Worm (Caenorhabditis elegans): ENCODE results near the gene nhr-35.

ce11 chrX:4484072-4484471, 48.4 kb upstream of the nhr-35 start:
- TF ChIP-seq unc-86 (tag; optimal IDR thresholded peaks at IDR 0.05) (no peak), C08G9.2 (tag; optimal IDR thresholded peaks at IDR 0.05) (no peak), fkh-10 (GFP tag; optimal IDR thresholded peaks at IDR 0.05) (no peak), K02D7.2 (tag; optimal IDR thresholded peaks at IDR 0.05) (no peak), ceh-31 (tag; optimal IDR thresholded peaks at IDR 0.05) (no peak), hlh-13 (GFP tag; optimal IDR thresholded peaks at IDR 0.05) (no peak), unc-55 (GFP tag; optimal IDR thresholded peaks at IDR 0.05) (no peak), hlh-30 (tag; optimal IDR thresholded peaks at IDR 0.05; ENCODE audit: insufficient read depth) (no peak), K09A11.1 (tag; optimal IDR thresholded peaks at IDR 0.05; ENCODE audit: insufficient read depth) (no peak), ceh-6 (GFP tag; optimal IDR thresholded peaks at IDR 0.05) (no peak), dmd-4 (tag; optimal IDR thresholded peaks at IDR 0.05; ENCODE audit: borderline replicate concordance) (no peak), ceh-14 (tag; optimal IDR thresholded peaks at IDR 0.05) (no peak), pha-2 (tag; optimal IDR thresholded peaks at IDR 0.05) (peak; percentile 34)

All from whole organism, late embryonic.